Worm (Caenorhabditis elegans): ENCODE data around the gene nas-25.

DNA sequence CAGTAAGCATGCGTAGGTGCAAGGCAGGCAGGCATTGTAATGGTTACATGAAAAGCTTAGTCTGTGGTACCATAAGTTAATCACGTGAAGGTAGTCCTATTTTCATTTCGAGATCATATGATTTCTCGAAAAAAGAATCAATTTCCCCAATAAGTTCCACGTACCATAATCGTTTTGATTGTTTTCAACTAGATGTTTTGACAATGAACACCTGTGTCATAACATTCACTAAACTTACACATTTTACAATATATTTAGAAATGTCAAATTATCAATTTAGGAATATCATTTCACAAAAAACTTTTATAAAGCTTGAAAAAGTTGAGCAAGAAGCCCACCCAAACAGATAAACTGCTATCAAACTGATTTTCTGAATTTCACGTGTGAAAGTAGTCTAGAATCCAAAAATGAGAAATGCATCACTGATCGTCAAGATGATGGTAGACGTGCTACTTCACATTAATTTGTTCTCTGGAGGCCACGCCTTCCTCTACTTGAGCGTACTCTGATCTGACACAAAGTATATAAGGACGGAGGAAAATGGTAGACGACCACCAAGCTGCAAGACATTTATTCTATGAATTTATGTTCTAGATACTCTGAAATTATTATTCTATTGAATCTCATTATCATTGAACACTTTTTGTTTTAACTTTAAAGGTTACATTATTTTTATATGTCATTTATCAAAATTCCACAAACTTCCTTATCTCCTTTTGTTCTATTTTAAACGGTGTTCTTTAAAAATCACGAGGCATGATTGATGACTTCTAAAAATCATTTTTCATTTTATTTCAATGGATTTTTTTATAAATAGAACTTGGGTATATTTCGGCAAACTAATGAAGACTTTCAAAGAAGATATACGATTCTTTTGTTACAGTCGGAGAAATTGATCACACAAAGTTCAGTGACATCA lies 6.6 kb upstream of the nas-25 start, which contains the start of gene F46C5.10:
- TF ChIP-seq cog-1 (tag; optimal IDR thresholded peaks at IDR 0.05) (no peak), tab-1 (GFP tag; IDR thresholded peaks at IDR 0.05) (no peak), med-1 (GFP tag; optimal IDR thresholded peaks at IDR 0.05; ENCODE audit: insufficient read depth) (no peak), ztf-23 (GFP tag; IDR thresholded peaks at IDR 0.05) (no peak), T22C8.4 (GFP tag; IDR thresholded peaks at IDR 0.05) (no peak), ztf-29 (GFP tag; IDR thresholded peaks at IDR 0.05) (no peak), klf-2 (GFP tag; conservative IDR thresholded peaks at IDR 0.05) (no peak), flt-1 (GFP tag; IDR thresholded peaks at IDR 0.05) (no peak)

All from whole organism, midembryonic.